Worm (Caenorhabditis elegans): ENCODE results near the gene pas-2.

Gene pas-2

DNA sequence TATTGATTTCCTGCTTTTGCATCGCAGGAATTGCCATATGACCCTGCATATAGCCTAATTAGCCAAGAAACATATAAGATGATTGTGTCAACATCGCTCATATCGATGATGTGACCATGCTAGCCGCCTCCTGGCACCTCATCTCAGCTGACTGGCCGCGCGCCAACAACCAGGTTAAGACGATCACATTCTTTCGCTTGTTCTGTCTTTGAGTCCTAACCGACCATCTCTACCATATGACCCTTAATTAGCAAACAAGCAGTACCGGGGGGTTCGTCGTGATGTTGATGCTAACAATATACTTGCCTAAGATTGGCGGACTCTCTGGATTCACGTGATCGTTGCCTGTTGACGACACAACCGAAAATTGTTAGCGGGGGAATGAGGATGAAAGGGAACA, 47.6 kb upstream of the pas-2 start (continued):
- TF ChIP-seq madf-5 (GFP tag; IDR thresholded peaks at IDR 0.05) (no peak), hlh-30 (tag; optimal IDR thresholded peaks at IDR 0.05; ENCODE audit: insufficient read depth) (peak; percentile 93), nhr-111 (GFP tag; optimal IDR thresholded peaks at IDR 0.05) (no peak), hlh-11 (tag; optimal IDR thresholded peaks at IDR 0.05) (peak; percentile 23), duxl-1 (tag; optimal IDR thresholded peaks at IDR 0.05; ENCODE audit: poor library complexity) (no peak), nhr-25 (tag; optimal IDR thresholded peaks at IDR 0.05; ENCODE audit: borderline replicate concordance, insufficient read depth) (no peak), fkh-10 (GFP tag; optimal IDR thresholded peaks at IDR 0.05) (no peak), zfp-3 (GFP tag; conservative IDR thresholded peaks at IDR 0.05) (no peak), daf-19 (GFP tag; conservative IDR thresholded peaks at IDR 0.05) (no peak), ZK337.2 (GFP tag; IDR thresholded peaks at IDR 0.05) (no peak), ceh-82 (tag; optimal IDR thresholded peaks at IDR 0.05) (no peak), lsy-2 (tag; optimal IDR thresholded peaks at IDR 0.05) (no peak), nhr-11 (tag; optimal IDR thresholded peaks at IDR 0.05) (peak; percentile 38), skn-1 (tag; optimal IDR thresholded peaks at IDR 0.05) (no peak), F49E8.2 (tag; optimal IDR thresholded peaks at IDR 0.05; ENCODE audit: borderline replicate concordance) (no peak), egl-27 (tag; optimal IDR thresholded peaks at IDR 0.05) (no peak), jun-1 (tag; optimal IDR thresholded peaks at IDR 0.05) (no peak), daf-16 (GFP tag; optimal IDR thresholded peaks at IDR 0.05) (no peak), daf-16 (tag; optimal IDR thresholded peaks at IDR 0.05) (peak; percentile 9), vab-7 (GFP tag; IDR thresholded peaks at IDR 0.05) (no peak), ces-1 (GFP tag; optimal IDR thresholded peaks at IDR 0.05) (no peak), mdl-1 (tag; optimal IDR thresholded peaks at IDR 0.05) (no peak), gei-8 (GFP tag; optimal IDR thresholded peaks at IDR 0.05) (no peak), dmd-6 (GFP tag; IDR thresholded peaks at IDR 0.05) (no peak; the same call in 1 of the 2 replicates), dmd-8 (GFP tag; IDR thresholded peaks at IDR 0.05) (no peak), saeg-2 (GFP tag; IDR thresholded peaks at IDR 0.05) (no peak), hif-1 (tag; optimal IDR thresholded peaks at IDR 0.05) (no peak), F37D6.2 (tag; optimal IDR thresholded peaks at IDR 0.05) (no peak), mdt-29 (GFP tag; IDR thresholded peaks at IDR 0.05) (no peak), egl-43 (GFP tag; IDR thresholded peaks at IDR 0.05) (no peak), lim-7 (GFP tag; IDR thresholded peaks at IDR 0.05) (no peak), nhr-10 (tag; optimal IDR thresholded peaks at IDR 0.05) (no peak), ceh-20 (GFP tag; IDR thresholded peaks at IDR 0.05) (no peak), Y5F2A.4 (GFP tag; optimal IDR thresholded peaks at IDR 0.05) (no peak), Y48G9A.11 (GFP tag; IDR thresholded peaks at IDR 0.05) (no peak), pqm-1 (tag; optimal IDR thresholded peaks at IDR 0.05) (no peak), nhr-28 (tag; optimal IDR thresholded peaks at IDR 0.05) (peak; percentile 23), nhr-237 (tag; optimal IDR thresholded peaks at IDR 0.05) (no peak), T26A8.4 (GFP tag; IDR thresholded peaks at IDR 0.05) (no peak), F10B5.3 (tag; optimal IDR thresholded peaks at IDR 0.05) (no peak), lin-1 (GFP tag; IDR thresholded peaks at IDR 0.05) (no peak), unc-130 (GFP tag; optimal IDR thresholded peaks at IDR 0.05) (no peak), ceh-62 (tag; optimal IDR thresholded peaks at IDR 0.05) (no peak), set-16 (GFP tag; IDR thresholded peaks at IDR 0.05) (0 out of 2 replicates have a peak, but pooled peaks have one; percentile 12), lin-38 (GFP tag; IDR thresholded peaks at IDR 0.05) (no peak)

All from whole organism, L4 larva.